Worm (Caenorhabditis elegans) whole organism, L3 larva: ENCODE results near the gene B0250.8.

Experiments
- ZK546.5 ChIP-seq: sonication (generic microtip); optimal IDR thresholded peaks from 2 replicates; lab custom pipeline; 2017; ENCODE audit warnings: missing biosample characterization, missing genetic modification characterization
- fkh-10 ChIP-seq: sonication (generic microtip); optimal IDR thresholded peaks from 2 replicates; lab custom pipeline; 2017; ENCODE audit warnings: missing biosample characterization, missing genetic modification reagents, missing genetic modification characterization
- unc-62 ChIP-seq: fragments of 150-350 bp; sonication (generic microtip); optimal IDR thresholded peaks from 4 replicates; lab custom pipeline; 2014; ENCODE audit warnings: missing biosample characterization, missing genetic modification reagents, missing genetic modification characterization

DNA sequence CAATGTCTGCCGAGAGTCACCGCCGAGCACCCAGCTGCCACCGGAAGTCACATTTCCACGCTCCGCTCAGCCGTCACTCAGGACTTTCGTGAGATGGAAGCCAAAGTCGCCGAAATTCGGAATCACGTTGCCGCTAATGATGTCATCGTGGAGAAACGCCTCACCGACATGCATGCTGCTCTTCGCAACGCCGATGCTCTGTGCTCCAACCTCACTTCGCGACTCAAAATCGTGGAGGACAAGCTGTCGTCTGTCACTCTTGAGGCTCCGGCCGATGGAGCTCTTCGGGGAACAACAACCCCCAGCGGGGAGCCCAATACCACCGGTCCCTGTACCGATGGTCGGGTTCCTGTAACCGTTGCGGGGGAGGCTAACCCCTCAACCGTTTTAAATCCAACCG lies 36.3 kb upstream of the B0250.8 start:
- no peak for TF ChIP-seq ZK546.5
- TF ChIP-seq fkh-10 (GFP tag; lab: Kevin White, UChicago), result no peak
- no peak for TF ChIP-seq unc-62 (GFP tag; lab: Kevin White, UChicago)
